Fruit fly (Drosophila melanogaster) whole organism, embryonic: ENCODE data around the gene UQCR-6.4L.

ENCODE experiments used
- Antp ChIP-seq: fragments of 200-800 bp; sonication (Bioruptor generic); optimal IDR thresholded peaks from 3 replicates; lab custom pipeline; 2016; ENCODE audit warnings: missing biosample characterization, missing genetic modification characterization
- BEAF-32 ChIP-seq: fragments of 200-800 bp; sonication (Bioruptor generic); optimal IDR thresholded peaks from 3 replicates; lab custom pipeline; 2017; ENCODE audit warnings: missing biosample characterization, missing genetic modification characterization, mild to moderate bottlenecking, moderate library complexity, missing genetic modification reagents
- CG10274 ChIP-seq: fragments of 200-800 bp; sonication (Bioruptor generic); optimal IDR thresholded peaks from 3 replicates; lab custom pipeline; 2017; ENCODE audit warnings: missing biosample characterization, mild to moderate bottlenecking, missing genetic modification characterization
- CG12744 ChIP-seq: fragments of 200-800 bp; sonication (Bioruptor generic); optimal IDR thresholded peaks from 2 replicates; lab custom pipeline; 2016; ENCODE audit warnings: missing biosample characterization, missing genetic modification characterization
- CG14014 ChIP-seq: fragments of 200-800 bp; sonication (Bioruptor generic); IDR thresholded peaks from 2 replicates; pipeline ENCODE4 v1.3.6; 2022; ENCODE audit warnings: missing biosample characterization, missing genetic modification characterization
- CG15696 ChIP-seq: fragments of 200-800 bp; sonication (Bioruptor generic); optimal IDR thresholded peaks from 2 replicates; lab custom pipeline; 2019; ENCODE audit warnings: missing biosample characterization, mild to moderate bottlenecking, missing genetic modification characterization, moderate library complexity
- CG1647 ChIP-seq: fragments of 200-800 bp; sonication (Bioruptor generic); optimal IDR thresholded peaks from 3 replicates; lab custom pipeline; 2016; ENCODE audit warnings: missing biosample characterization, missing genetic modification characterization
- CG17385 ChIP-seq: fragments of 200-800 bp; sonication (Bioruptor generic); optimal IDR thresholded peaks from 3 replicates; lab custom pipeline; 2018; ENCODE audit warnings: missing biosample characterization, mild to moderate bottlenecking, missing genetic modification characterization
- CG17802 ChIP-seq: fragments of 200-800 bp; sonication (Bioruptor generic); optimal IDR thresholded peaks from 2 replicates; lab custom pipeline; 2018; ENCODE audit warnings: missing biosample characterization, mild to moderate bottlenecking, missing genetic modification characterization, moderate library complexity
- CG18599 ChIP-seq: fragments of 200-800 bp; sonication (Bioruptor generic); optimal IDR thresholded peaks from 3 replicates; lab custom pipeline; 2017; ENCODE audit warnings: missing biosample characterization, missing genetic modification characterization, mild to moderate bottlenecking, moderate library complexity, missing genetic modification reagents
- CG18764 ChIP-seq: fragments of 200-800 bp; sonication (Bioruptor generic); optimal IDR thresholded peaks from 3 replicates; lab custom pipeline; 2016; ENCODE audit warnings: missing biosample characterization, missing genetic modification characterization
- CG2116 ChIP-seq: fragments of 200-800 bp; sonication (Bioruptor generic); optimal IDR thresholded peaks from 3 replicates; lab custom pipeline; 2018; ENCODE audit warnings: missing biosample characterization, mild to moderate bottlenecking, missing genetic modification characterization
- CG2678 ChIP-seq: fragments of 200-800 bp; sonication (Bioruptor generic); optimal IDR thresholded peaks from 3 replicates; lab custom pipeline; 2019; ENCODE audit warnings: missing biosample characterization, mild to moderate bottlenecking, missing genetic modification characterization, moderate library complexity
- CG2712 ChIP-seq: fragments of 200-800 bp; optimal IDR thresholded peaks from 3 replicates; lab custom pipeline; 2019; ENCODE audit warnings: missing biosample characterization, mild to moderate bottlenecking, missing genetic modification characterization, moderate library complexity
- CG3281 ChIP-seq: fragments of 200-800 bp; sonication (Bioruptor generic); optimal IDR thresholded peaks from 3 replicates; lab custom pipeline; 2017; ENCODE audit warnings: missing biosample characterization, mild to moderate bottlenecking, missing genetic modification characterization
- CG33557 ChIP-seq: fragments of 200-800 bp; sonication (Bioruptor generic); optimal IDR thresholded peaks from 2 replicates; lab custom pipeline; 2019; ENCODE audit warnings: missing biosample characterization, mild to moderate bottlenecking, missing genetic modification characterization, moderate library complexity
- CG34422 ChIP-seq: fragments of 200-800 bp; sonication (Bioruptor generic); IDR thresholded peaks from 3 replicates; pipeline ENCODE4 v1.3.6; 2022; ENCODE audit warnings: missing biosample characterization, missing genetic modification characterization
- CG3847 ChIP-seq: fragments of 200-800 bp; sonication (Bioruptor generic); IDR thresholded peaks from 2 replicates; pipeline ENCODE4 v1.3.6; 2022; ENCODE audit warnings: missing biosample characterization, missing genetic modification characterization
- CG4282 ChIP-seq: fragments of 200-800 bp; sonication (Bioruptor generic); optimal IDR thresholded peaks from 2 replicates; lab custom pipeline; 2016; ENCODE audit warnings: missing biosample characterization, missing genetic modification characterization
- CG4730 ChIP-seq: fragments of 200-800 bp; sonication (Bioruptor generic); IDR thresholded peaks from 2 replicates; pipeline ENCODE4 v1.3.6; 2022; ENCODE audit warnings: missing biosample characterization, missing genetic modification characterization
- CG4820 ChIP-seq: fragments of 200-800 bp; sonication (Bioruptor generic); optimal IDR thresholded peaks from 3 replicates; lab custom pipeline; 2016; ENCODE audit warnings: missing biosample characterization, missing genetic modification characterization
- CG6683 ChIP-seq: fragments of 200-800 bp; sonication (Bioruptor generic); optimal IDR thresholded peaks from 2 replicates; lab custom pipeline; 2017; ENCODE audit warnings: missing biosample characterization, mild to moderate bottlenecking, missing genetic modification characterization, missing genetic modification reagents
- CG7556 ChIP-seq: fragments of 200-800 bp; sonication (Bioruptor generic); optimal IDR thresholded peaks from 2 replicates; lab custom pipeline; 2017; ENCODE audit warnings: missing biosample characterization, mild to moderate bottlenecking, missing genetic modification characterization
- CG9797 ChIP-seq: fragments of 200-800 bp; sonication (Bioruptor generic); optimal IDR thresholded peaks from 3 replicates; lab custom pipeline; 2018; ENCODE audit warnings: missing biosample characterization, mild to moderate bottlenecking, missing genetic modification characterization
- Chrac-16 ChIP-seq: fragments of 200-800 bp; sonication (Bioruptor generic); optimal IDR thresholded peaks from 3 replicates; lab custom pipeline; 2016; ENCODE audit warnings: missing biosample characterization, missing genetic modification characterization
- Dref ChIP-seq: fragments of 200-800 bp; sonication (Bioruptor generic); IDR thresholded peaks from 2 replicates; pipeline ENCODE4 v1.3.6; 2022; ENCODE audit warnings: missing biosample characterization, missing genetic modification characterization
- HHEX ChIP-seq: fragments of 200-800 bp; sonication (Bioruptor generic); optimal IDR thresholded peaks from 3 replicates; lab custom pipeline; 2017; ENCODE audit warnings: missing biosample characterization, mild to moderate bottlenecking, missing genetic modification characterization, missing genetic modification reagents
- Med ChIP-seq: fragments of 200-800 bp; sonication (Bioruptor generic); peaks from one replicate; lab custom pipeline; 2016; ENCODE audit warnings: missing biosample characterization, missing genetic modification characterization, mild to moderate bottlenecking, inconsistent platforms, moderate library complexity
- Ravus ChIP-seq: fragments of 200-800 bp; sonication (Bioruptor generic); IDR thresholded peaks from 2 replicates; pipeline ENCODE4 v1.3.6; 2022; ENCODE audit warnings: missing biosample characterization, missing genetic modification characterization
- Rx ChIP-seq: fragments of 200-800 bp; sonication (Bioruptor generic); IDR thresholded peaks from 2 replicates; pipeline ENCODE4 v1.3.6; 2022; ENCODE audit warnings: missing biosample characterization, missing genetic modification characterization
- Sry-β ChIP-seq: fragments of 200-800 bp; sonication (Bioruptor generic); optimal IDR thresholded peaks from 2 replicates; lab custom pipeline; 2018; ENCODE audit warnings: missing biosample characterization, mild to moderate bottlenecking, missing genetic modification characterization, moderate library complexity
- Xbp1 ChIP-seq: fragments of 200-800 bp; sonication (Bioruptor generic); optimal IDR thresholded peaks from 3 replicates; lab custom pipeline; 2016; ENCODE audit warnings: missing biosample characterization, mild to moderate bottlenecking, missing genetic modification characterization
- dimm ChIP-seq: fragments of 200-800 bp; sonication (Bioruptor generic); IDR thresholded peaks from 2 replicates; pipeline ENCODE4 v1.3.6; 2022; ENCODE audit warnings: missing biosample characterization, missing genetic modification characterization
- exex ChIP-seq: fragments of 200-800 bp; sonication (Bioruptor generic); optimal IDR thresholded peaks from 4 replicates; lab custom pipeline; 2018; ENCODE audit warnings: missing biosample characterization, mild to moderate bottlenecking, missing genetic modification characterization, moderate library complexity
- fd102C ChIP-seq: fragments of 200-800 bp; sonication (Bioruptor generic); optimal IDR thresholded peaks from 2 replicates; lab custom pipeline; 2018; ENCODE audit warnings: missing biosample characterization, mild to moderate bottlenecking, missing genetic modification characterization, moderate library complexity
- ftz-f1 ChIP-seq: fragments of 200-800 bp; sonication (Bioruptor generic); optimal IDR thresholded peaks from 2 replicates; lab custom pipeline; 2016; ENCODE audit warnings: missing biosample characterization, missing genetic modification characterization
- gsb-n ChIP-seq: fragments of 200-800 bp; sonication (Bioruptor generic); optimal IDR thresholded peaks from 3 replicates; lab custom pipeline; 2018; ENCODE audit warnings: missing biosample characterization, mild to moderate bottlenecking, missing genetic modification characterization
- hth ChIP-seq: fragments of >200 bp; optimal IDR thresholded peaks from 2 replicates; lab custom pipeline; 2017; ENCODE audit warnings: inconsistent platforms
- jumu ChIP-seq: fragments of 200-800 bp; sonication (Bioruptor generic); optimal IDR thresholded peaks from 3 replicates; lab custom pipeline; 2016; ENCODE audit warnings: missing biosample characterization, missing genetic modification characterization
- kah ChIP-seq: fragments of 200-800 bp; sonication (Bioruptor generic); optimal IDR thresholded peaks from 2 replicates; lab custom pipeline; 2018; ENCODE audit warnings: missing biosample characterization, mild to moderate bottlenecking, missing genetic modification characterization
- phol ChIP-seq: fragments of 200-800 bp; sonication (Bioruptor generic); optimal IDR thresholded peaks from 3 replicates; lab custom pipeline; 2018; ENCODE audit warnings: missing biosample characterization, mild to moderate bottlenecking, missing genetic modification characterization, moderate library complexity
- pzg ChIP-seq: fragments of 200-800 bp; sonication (Bioruptor generic); optimal IDR thresholded peaks from 3 replicates; lab custom pipeline; 2018; ENCODE audit warnings: missing biosample characterization, mild to moderate bottlenecking, missing genetic modification characterization, moderate library complexity
- salm ChIP-seq: fragments of 200-800 bp; sonication (Bioruptor generic); optimal IDR thresholded peaks from 2 replicates; lab custom pipeline; 2018; ENCODE audit warnings: missing biosample characterization, mild to moderate bottlenecking, missing genetic modification characterization
- shn ChIP-seq: fragments of 200-800 bp; sonication (Bioruptor generic); optimal IDR thresholded peaks from 3 replicates; lab custom pipeline; 2016; ENCODE audit warnings: missing biosample characterization, missing genetic modification characterization
- sima ChIP-seq: fragments of 200-800 bp; sonication (Bioruptor generic); optimal IDR thresholded peaks from 2 replicates; lab custom pipeline; 2016; ENCODE audit warnings: missing biosample characterization, missing genetic modification characterization
- sug ChIP-seq: fragments of 200-800 bp; optimal IDR thresholded peaks from 2 replicates; lab custom pipeline; 2019; ENCODE audit warnings: missing biosample characterization, mild to moderate bottlenecking, missing genetic modification characterization, moderate library complexity
- tll ChIP-seq, 2 experiments: fragments of 200-800 bp in 1 of 2; fragments of >200 bp in 1 of 2; sonication (Bioruptor generic) in 1 of 2; optimal IDR thresholded peaks; 2 replicates each; lab custom pipeline; 2017 to 2019; ENCODE audit warnings: missing biosample characterization in 2 of 2, missing genetic modification characterization in 2 of 2, mild to moderate bottlenecking in 1 of 2, moderate library complexity in 1 of 2
- twi ChIP-seq: fragments of 200-800 bp; optimal IDR thresholded peaks from 2 replicates; lab custom pipeline; 2019; ENCODE audit warnings: missing biosample characterization, mild to moderate bottlenecking, missing genetic modification characterization, moderate library complexity
- vfl ChIP-seq: fragments of 200-800 bp; sonication (Bioruptor generic); optimal IDR thresholded peaks from 2 replicates; lab custom pipeline; 2016; ENCODE audit warnings: missing biosample characterization, missing genetic modification characterization
- wdn ChIP-seq: fragments of 200-800 bp; sonication (Bioruptor generic); IDR thresholded peaks from 2 replicates; pipeline ENCODE4 v1.3.6; 2022; ENCODE audit warnings: missing biosample characterization, missing genetic modification characterization
- zfh1 ChIP-seq: fragments of 200-800 bp; sonication (Bioruptor generic); IDR thresholded peaks from 3 replicates; pipeline ENCODE4 v1.3.6; 2022; ENCODE audit warnings: missing biosample characterization, missing genetic modification characterization

The UQCR-6.4L gene

dm6 chr3L:16567495-16567894 is 945 bp downstream of the UQCR-6.4L start (continued):
- TF ChIP-seq CG3847 (no peak), CG33557 (GFP tag; lab: Kevin White, UChicago) (peak; percentile 30), CG7556 (GFP tag; lab: Kevin White, UChicago) (peak; percentile 40), shn (GFP tag; lab: Kevin White, UChicago) (no peak), CG4282 (GFP tag; lab: Kevin White, UChicago) (no peak), CG18764 (peak; percentile 46), Sry-β (GFP tag; lab: Kevin White, UChicago) (no peak), CG34422 (GFP tag; lab: Robert Waterston, UW) (no peak), CG10274 (GFP tag; lab: Kevin White, UChicago) (no peak), kah (GFP tag; lab: Kevin White, UChicago) (peak; percentile 98), CG4820 (GFP tag; lab: Kevin White, UChicago) (peak; percentile 48), pzg (GFP tag; lab: Kevin White, UChicago) (no peak), ftz-f1 (GFP tag; lab: Kevin White, UChicago) (no peak), CG2678 (tag; lab: Kevin White, UChicago) (peak; percentile 77), sima (GFP tag; lab: Kevin White, UChicago) (no peak), wdn (GFP tag; lab: Robert Waterston, UW) (no peak), Rx (peak; percentile 59; the same call in 1 of the 2 replicates), CG12744 (GFP tag; lab: Kevin White, UChicago) (no peak), exex (tag; lab: Kevin White, UChicago) (no peak), Ravus (GFP tag; lab: Robert Waterston, UW) (no peak), CG3281 (GFP tag; lab: Kevin White, UChicago) (peak; percentile 15), Med (peak; percentile 39), CG6683 (GFP tag; lab: Kevin White, UChicago) (no peak), zfh1 (GFP tag; lab: Robert Waterston, UW) (peak; percentile 64), BEAF-32 (GFP tag; lab: Kevin White, UChicago) (no peak), CG2712 (tag; lab: Kevin White, UChicago) (peak; percentile 83), fd102C (no peak), CG2116 (GFP tag; lab: Kevin White, UChicago) (peak; percentile 11), Chrac-16 (GFP tag; lab: Kevin White, UChicago) (peak; percentile 49), CG4730 (GFP tag; lab: Robert Waterston, UW) (0 out of 2 replicates have a peak, but pooled peaks have one; percentile 40), hth (lab: Kevin White, UChicago) (no peak), sug (tag; lab: Kevin White, UChicago) (peak; percentile 27), CG9797 (GFP tag; lab: Kevin White, UChicago) (no peak), jumu (no peak), phol (peak; percentile 79), CG17802 (tag; lab: Kevin White, UChicago) (no peak), CG14014 (GFP tag; lab: Robert Waterston, UW) (0 out of 2 replicates have a peak, but pooled peaks have one; percentile 39), tll (GFP tag; optimal IDR thresholded peaks at IDR 0.05; lab: Kevin White, UChicago) (no peak), CG15696 (tag; lab: Kevin White, UChicago) (peak; percentile 61), HHEX (peak; percentile 42), Dref (GFP tag; lab: Robert Waterston, UW) (no peak), vfl (no peak), CG18599 (GFP tag; lab: Kevin White, UChicago) (peak; percentile 35), CG17385 (GFP tag; lab: Kevin White, UChicago) (peak; percentile 59), Xbp1 (peak; percentile 70), gsb-n (tag; lab: Kevin White, UChicago) (peak; percentile 61), Antp (no peak), salm (peak; percentile 64), CG1647 (no peak), twi (peak; percentile 47), dimm (GFP tag; lab: Robert Waterston, UW) (no peak)
